Worm (Caenorhabditis elegans) whole organism, L3 larva: Measurements from ENCODE around the gene R02D5.7.

Source experiments
- ZK546.5 ChIP-seq: sonication (generic microtip); optimal IDR thresholded peaks from 2 replicates; lab custom pipeline; 2017; ENCODE audit warnings: missing biosample characterization, missing genetic modification characterization
- aly-2 ChIP-seq: fragments of 150-350 bp; optimal IDR thresholded peaks from 2 replicates; lab custom pipeline; 2014; ENCODE audit warnings: missing biosample characterization, missing genetic modification characterization
- ama-1 ChIP-seq: fragments of 150-350 bp; optimal IDR thresholded peaks from 2 replicates; lab custom pipeline; 2018
- ceh-16 ChIP-seq: sonication (generic microtip); optimal IDR thresholded peaks from 2 replicates; lab custom pipeline; 2017; ENCODE audit warnings: missing biosample characterization, missing genetic modification characterization
- ceh-28 ChIP-seq: fragments of 150-350 bp; optimal IDR thresholded peaks from 2 replicates; lab custom pipeline; 2014; ENCODE audit warnings: missing biosample characterization, missing genetic modification reagents, missing genetic modification characterization
- ceh-82 ChIP-seq: fragments of 150-350 bp; optimal IDR thresholded peaks from 2 replicates; lab custom pipeline; 2014; ENCODE audit warnings: missing biosample characterization, missing genetic modification characterization
- daf-12 ChIP-seq: fragments of 150-350 bp; optimal IDR thresholded peaks from 2 replicates; lab custom pipeline; 2014; ENCODE audit warnings: missing biosample characterization, missing genetic modification reagents, missing genetic modification characterization
- egl-27 ChIP-seq: sonication (generic microtip); optimal IDR thresholded peaks from 4 replicates; lab custom pipeline; 2017; ENCODE audit warnings: missing biosample characterization, missing genetic modification reagents, missing genetic modification characterization
- egl-5 ChIP-seq: fragments of 150-350 bp; optimal IDR thresholded peaks from 2 replicates; lab custom pipeline; 2017; ENCODE audit warnings: missing biosample characterization, missing genetic modification reagents, missing genetic modification characterization, inconsistent platforms
- elt-1 ChIP-seq: fragments of 150-350 bp; optimal IDR thresholded peaks from 2 replicates; lab custom pipeline; 2014; ENCODE audit warnings: missing biosample characterization, missing genetic modification characterization
- elt-3 ChIP-seq, 3 experiments: fragments of 150-350 bp in 1 of 3; sonication (generic microtip) in 2 of 3; optimal IDR thresholded peaks; 2 replicates in 2 of 3; 4 replicates in 1 of 3; lab custom pipeline; 2014 to 2017; ENCODE audit warnings: missing biosample characterization in 3 of 3, missing genetic modification characterization in 3 of 3
- eor-1 ChIP-seq, 2 experiments: fragments of 150-350 bp; optimal IDR thresholded peaks; 2 replicates each; lab custom pipeline; 2014 to 2018; ENCODE audit warnings: missing biosample characterization in 2 of 2, missing genetic modification characterization in 2 of 2
- fkh-10 ChIP-seq: sonication (generic microtip); optimal IDR thresholded peaks from 2 replicates; lab custom pipeline; 2017; ENCODE audit warnings: missing biosample characterization, missing genetic modification reagents, missing genetic modification characterization
- fkh-2 ChIP-seq: fragments of 150-350 bp; optimal IDR thresholded peaks from 2 replicates; lab custom pipeline; 2014; ENCODE audit warnings: missing biosample characterization, missing genetic modification reagents, missing genetic modification characterization
- fos-1 ChIP-seq: fragments of 150-350 bp; optimal IDR thresholded peaks from 2 replicates; lab custom pipeline; 2014; ENCODE audit warnings: missing biosample characterization, missing genetic modification characterization
- hmg-11 ChIP-seq: sonication (generic microtip); optimal IDR thresholded peaks from 2 replicates; lab custom pipeline; 2016; ENCODE audit warnings: missing genetic modification characterization, missing compliant biosample characterization
- jun-1 ChIP-seq: fragments of 150-350 bp; optimal IDR thresholded peaks from 2 replicates; lab custom pipeline; 2014; ENCODE audit warnings: missing biosample characterization, missing genetic modification reagents, missing genetic modification characterization
- lin-39 ChIP-seq: fragments of 150-350 bp; optimal IDR thresholded peaks from 2 replicates; lab custom pipeline; 2018; ENCODE audit warnings: missing biosample characterization, missing genetic modification reagents, missing genetic modification characterization
- lsy-12 ChIP-seq: sonication (generic microtip); optimal IDR thresholded peaks from 2 replicates; lab custom pipeline; 2016; ENCODE audit warnings: mild to moderate bottlenecking, missing genetic modification characterization, missing compliant biosample characterization
- mdl-1 ChIP-seq: fragments of 150-350 bp; optimal IDR thresholded peaks from 2 replicates; lab custom pipeline; 2014; ENCODE audit warnings: missing biosample characterization, missing genetic modification characterization
- mml-1 ChIP-seq: fragments of 150-350 bp; sonication (generic microtip); optimal IDR thresholded peaks from 3 replicates; lab custom pipeline; 2014; ENCODE audit warnings: missing biosample characterization, missing genetic modification characterization
- nhr-11 ChIP-seq: fragments of 150-350 bp; optimal IDR thresholded peaks from 2 replicates; lab custom pipeline; 2014; ENCODE audit warnings: missing biosample characterization, missing genetic modification characterization
- nhr-23 ChIP-seq: fragments of 150-350 bp; optimal IDR thresholded peaks from 2 replicates; lab custom pipeline; 2014; ENCODE audit warnings: missing biosample characterization, missing genetic modification reagents, missing genetic modification characterization
- nhr-237 ChIP-seq: fragments of 150-350 bp; optimal IDR thresholded peaks from 2 replicates; lab custom pipeline; 2014; ENCODE audit warnings: missing biosample characterization, missing genetic modification characterization
- nhr-25 ChIP-seq: sonication (generic microtip); optimal IDR thresholded peaks from 2 replicates; lab custom pipeline; 2017; ENCODE audit warnings: missing biosample characterization, missing genetic modification characterization
- nhr-43 ChIP-seq: sonication (generic microtip); optimal IDR thresholded peaks from 2 replicates; lab custom pipeline; 2016; ENCODE audit warnings: mild to moderate bottlenecking, missing genetic modification characterization, missing compliant biosample characterization; ENCODE audit not compliant: poor library complexity, severe bottlenecking
- nhr-76 ChIP-seq: fragments of 150-350 bp; sonication (generic microtip); optimal IDR thresholded peaks from 5 replicates; lab custom pipeline; 2014; ENCODE audit warnings: missing biosample characterization, missing genetic modification characterization
- nhr-77 ChIP-seq: fragments of 150-350 bp; optimal IDR thresholded peaks from 2 replicates; lab custom pipeline; 2014; ENCODE audit warnings: missing biosample characterization, missing genetic modification characterization
- pha-4 ChIP-seq: fragments of 150-350 bp; optimal IDR thresholded peaks from 2 replicates; lab custom pipeline; 2014; ENCODE audit warnings: missing biosample characterization, missing genetic modification reagents, missing genetic modification characterization
- pqm-1 ChIP-seq: fragments of 150-350 bp; optimal IDR thresholded peaks from 2 replicates; lab custom pipeline; 2017; ENCODE audit warnings: missing biosample characterization, missing genetic modification characterization, inconsistent platforms
- sea-2 ChIP-seq: fragments of 150-350 bp; sonication (generic microtip); optimal IDR thresholded peaks from 4 replicates; lab custom pipeline; 2014; ENCODE audit warnings: missing biosample characterization, missing genetic modification reagents, missing genetic modification characterization
- skn-1 ChIP-seq: fragments of 150-350 bp; optimal IDR thresholded peaks from 2 replicates; lab custom pipeline; 2014; ENCODE audit warnings: missing biosample characterization, missing genetic modification characterization
- snpc-4 ChIP-seq: fragments of 150-350 bp; optimal IDR thresholded peaks from 2 replicates; lab custom pipeline; 2014; ENCODE audit warnings: missing biosample characterization, missing genetic modification characterization
- unc-39 ChIP-seq: sonication (generic microtip); optimal IDR thresholded peaks from 4 replicates; lab custom pipeline; 2017; ENCODE audit warnings: missing biosample characterization, missing genetic modification characterization
- unc-62 ChIP-seq: fragments of 150-350 bp; sonication (generic microtip); optimal IDR thresholded peaks from 4 replicates; lab custom pipeline; 2014; ENCODE audit warnings: missing biosample characterization, missing genetic modification reagents, missing genetic modification characterization
- ztf-11 ChIP-seq: fragments of 150-350 bp; optimal IDR thresholded peaks from 2 replicates; lab custom pipeline; 2014; ENCODE audit warnings: missing biosample characterization, missing genetic modification characterization
- ztf-4 ChIP-seq: fragments of 150-350 bp; optimal IDR thresholded peaks from 2 replicates; lab custom pipeline; 2014; ENCODE audit warnings: missing biosample characterization, missing genetic modification characterization

Gene R02D5.7

ce11 chrV:14523105-14523504 is 41.8 kb upstream of the R02D5.7 start, which contains the start of gene C53A5.2:
TSS of gene C53A5.2 (minus strand) at chrV:14523205.
- TF ChIP-seq ama-1 (lab: Kevin White, UChicago) (no peak), fos-1 (no peak), fkh-10 (GFP tag; lab: Kevin White, UChicago) (no peak), mml-1 (tag; lab: Kevin White, UChicago) (no peak), ZK546.5 (no peak), ceh-16 (tag; lab: Kevin White, UChicago) (no peak), egl-27 (tag; lab: Kevin White, UChicago) (no peak), ceh-82 (no peak), nhr-76 (tag; lab: Kevin White, UChicago) (no peak), daf-12 (no peak), nhr-11 (tag; lab: Kevin White, UChicago) (no peak), aly-2 (tag; lab: Kevin White, UChicago) (no peak), egl-5 (tag; lab: Kevin White, UChicago) (no peak)

ce11 chrV:14522514-14522913 is 41.2 kb upstream of the R02D5.7 start, which contains the start of gene C53A5.16:
TSS of gene C53A5.16 (minus strand) at chrV:14522614.
- TF ChIP-seq sea-2 = no peak

ce11 chrV:14521000-14521399 is 39.7 kb upstream of the R02D5.7 start, which contains the start of gene C53A5.17:
TSS of gene C53A5.17 (minus strand) at chrV:14521100.
- TF ChIP-seq ceh-16 (tag; lab: Kevin White, UChicago) (no peak), pha-4 (tag; lab: Kevin White, UChicago) (no peak), mml-1 (tag; lab: Kevin White, UChicago) (no peak), nhr-11 (tag; lab: Kevin White, UChicago) (no peak), elt-3 (tag; optimal IDR thresholded peaks at IDR 0.05; lab: Kevin White, UChicago) (no peak), hmg-11 (tag; lab: Kevin White, UChicago) (no peak)

- no peak for TF ChIP-seq ceh-16 (tag; lab: Kevin White, UChicago)
Observed at ce11 chrV:14519268-14519667, 38.0 kb upstream of the R02D5.7 start, which contains the start of gene R02D5.8. TSS of gene R02D5.8 (minus strand) at chrV:14519368.

ce11 chrV:14518010-14518409 is 36.7 kb upstream of the R02D5.7 start, which contains the start of gene R02D5.6:
TSS of gene R02D5.6 (minus strand) at chrV:14518110.
- TF ChIP-seq egl-5 (tag; lab: Kevin White, UChicago) = no peak
- TF ChIP-seq unc-39 (tag; lab: Kevin White, UChicago) = no peak
- no peak for TF ChIP-seq nhr-25 (tag; lab: Kevin White, UChicago)
- TF ChIP-seq pqm-1 (tag; lab: Kevin White, UChicago) = no peak
- no peak for TF ChIP-seq nhr-23 (tag; lab: Kevin White, UChicago)
- TF ChIP-seq ztf-11 (tag; lab: Kevin White, UChicago) = no peak
- TF ChIP-seq jun-1 (tag; lab: Kevin White, UChicago) = no peak
- TF ChIP-seq snpc-4 (tag; lab: Kevin White, UChicago) = no peak
- TF ChIP-seq nhr-11 (tag; lab: Kevin White, UChicago) = no peak
- no peak for TF ChIP-seq ceh-82
- TF ChIP-seq nhr-77 = no peak
- no peak for TF ChIP-seq egl-27 (tag; lab: Kevin White, UChicago)
- TF ChIP-seq ceh-28 = no peak
- no peak for TF ChIP-seq elt-1 (tag; lab: Kevin White, UChicago)

- TF ChIP-seq fkh-2 (tag; lab: Kevin White, UChicago) (no peak), lsy-12 (tag; lab: Kevin White, UChicago) (no peak), nhr-23 (tag; lab: Kevin White, UChicago) (peak; percentile 68), mml-1 (tag; lab: Kevin White, UChicago) (no peak), elt-1 (tag; lab: Kevin White, UChicago) (peak; percentile 15), ceh-28 (no peak), nhr-43 (tag; lab: Kevin White, UChicago) (peak; percentile 50), nhr-25 (tag; lab: Kevin White, UChicago) (peak; percentile 89), unc-62 (no peak), egl-27 (tag; lab: Kevin White, UChicago) (no peak), skn-1 (no peak), lin-39 (tag; lab: Kevin White, UChicago) (peak; percentile 67), fkh-10 (GFP tag; lab: Kevin White, UChicago) (no peak), unc-39 (tag; lab: Kevin White, UChicago) (no peak), eor-1 (tag; optimal IDR thresholded peaks at IDR 0.05; lab: Kevin White, UChicago) (no peak), ceh-82 (no peak), nhr-237 (tag; lab: Kevin White, UChicago) (no peak), ztf-4 (no peak), nhr-11 (tag; lab: Kevin White, UChicago) (no peak), fos-1 (no peak), elt-3 (tag; optimal IDR thresholded peaks at IDR 0.05; lab: Kevin White, UChicago) (no peak), mdl-1 (tag; lab: Kevin White, UChicago) (peak; percentile 24)
Observed at ce11 chrV:14510746-14511145, 29.4 kb upstream of the R02D5.7 start, which contains the start of gene R02D5.9. TSS of gene R02D5.9 (minus strand) at chrV:14511123.
